Fruit fly (Drosophila melanogaster): ENCODE data around the gene wts.

The wts gene

DNA sequence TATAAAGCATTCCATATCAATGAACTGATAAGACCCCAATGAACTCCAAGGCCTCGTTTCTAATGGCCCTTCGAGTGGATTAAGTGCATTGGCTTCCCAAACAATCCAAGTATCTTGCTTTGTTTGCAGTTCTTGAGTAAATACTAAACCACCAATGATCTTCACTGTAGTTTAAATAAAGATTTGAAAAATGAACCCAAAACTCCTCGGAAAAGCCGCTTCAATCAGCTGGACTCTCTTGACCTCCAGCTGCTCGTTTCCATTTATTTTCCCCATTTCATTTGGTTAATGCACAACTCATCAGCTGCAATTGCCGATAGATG is 5.6 kb upstream of the wts start (continued):
- TF ChIP-seq knrl (GFP tag; IDR thresholded peaks at IDR 0.05; ENCODE audit: partially characterized antibody) (no peak), CG4617 (GFP tag; optimal IDR thresholded peaks at IDR 0.05; ENCODE audit: borderline replicate concordance) (no peak), CHES-1-like (GFP tag; optimal IDR thresholded peaks at IDR 0.05) (no peak), CG43689 (GFP tag; IDR thresholded peaks at IDR 0.05) (no peak), Oli (tag; optimal IDR thresholded peaks at IDR 0.05) (no peak), CG32767 (GFP tag; IDR thresholded peaks at IDR 0.05) (no peak), E2f1 (GFP tag; IDR thresholded peaks at IDR 0.05) (no peak), Atf6 (GFP tag; IDR thresholded peaks at IDR 0.05) (no peak), cad (GFP tag; optimal IDR thresholded peaks at IDR 0.05) (no peak), Taf1 (GFP tag; IDR thresholded peaks at IDR 0.05) (no peak), CG2712 (tag; optimal IDR thresholded peaks at IDR 0.05) (no peak), CG17186 (GFP tag; optimal IDR thresholded peaks at IDR 0.05) (no peak), Myb (GFP tag; optimal IDR thresholded peaks at IDR 0.05) (no peak), Sin3A (optimal IDR thresholded peaks at IDR 0.05) (no peak), CG10209 (GFP tag; optimal IDR thresholded peaks at IDR 0.05) (no peak), CrebB (tag; optimal IDR thresholded peaks at IDR 0.05) (no peak), CG4404 (GFP tag; IDR thresholded peaks at IDR 0.05) (no peak), CkIIα-i1 (GFP tag; IDR thresholded peaks at IDR 0.05) (no peak), CG10654 (GFP tag; optimal IDR thresholded peaks at IDR 0.05) (no peak), CG10462 (GFP tag; optimal IDR thresholded peaks at IDR 0.05) (no peak), HmgD (GFP tag; optimal IDR thresholded peaks at IDR 0.05) (no peak), lola (GFP tag; optimal IDR thresholded peaks at IDR 0.05) (no peak), Fer3 (tag; optimal IDR thresholded peaks at IDR 0.05) (no peak), Rfx (GFP tag; IDR thresholded peaks at IDR 0.05) (no peak), CG10959 (GFP tag; IDR thresholded peaks at IDR 0.05) (no peak), repo (GFP tag; optimal IDR thresholded peaks at IDR 0.05) (no peak), CG15479 (GFP tag; optimal IDR thresholded peaks at IDR 0.05) (peak; percentile 4), trh (GFP tag; optimal IDR thresholded peaks at IDR 0.05) (no peak), CG17328 (GFP tag; IDR thresholded peaks at IDR 0.05) (no peak), tll (GFP tag; optimal IDR thresholded peaks at IDR 0.05) (no peak), nom (GFP tag; optimal IDR thresholded peaks at IDR 0.05) (no peak), CTCF (GFP tag; optimal IDR thresholded peaks at IDR 0.05) (no peak), eyg (GFP tag; optimal IDR thresholded peaks at IDR 0.05) (no peak), trem (tag; optimal IDR thresholded peaks at IDR 0.05) (no peak), D19A (tag; optimal IDR thresholded peaks at IDR 0.05) (no peak), ham (GFP tag; IDR thresholded peaks at IDR 0.05) (no peak), Lpt (GFP tag; optimal IDR thresholded peaks at IDR 0.05) (no peak), org-1 (GFP tag; optimal IDR thresholded peaks at IDR 0.05) (no peak), Kr (GFP tag; optimal IDR thresholded peaks at IDR 0.05) (peak; percentile 24), CG1792 (GFP tag; optimal IDR thresholded peaks at IDR 0.05) (no peak), grau (tag; optimal IDR thresholded peaks at IDR 0.05) (no peak), CG3995 (GFP tag; optimal IDR thresholded peaks at IDR 0.05) (no peak), z (GFP tag; IDR thresholded peaks at IDR 0.05) (0 out of 3 replicates have a peak, but pooled peaks have one; percentile 56), CG9932 (GFP tag; IDR thresholded peaks at IDR 0.05) (no peak), CG14441 (GFP tag; IDR thresholded peaks at IDR 0.05) (no peak), Rx (GFP tag; IDR thresholded peaks at IDR 0.05) (no peak), sob (GFP tag; IDR thresholded peaks at IDR 0.05) (no peak), CG17612 (GFP tag; IDR thresholded peaks at IDR 0.05) (no peak), Max (GFP tag; optimal IDR thresholded peaks at IDR 0.05) (no peak), nau (GFP tag; optimal IDR thresholded peaks at IDR 0.05) (no peak), en (GFP tag; optimal IDR thresholded peaks at IDR 0.05) (no peak), Atf3 (GFP tag; optimal IDR thresholded peaks at IDR 0.05) (no peak), dimm (GFP tag; IDR thresholded peaks at IDR 0.05) (no peak), CG7745 (tag; optimal IDR thresholded peaks at IDR 0.05) (peak; percentile 33)

Data from whole organism, embryonic.